Fruit fly (Drosophila melanogaster): Measurements from ENCODE around the gene ND-13B.

The ND-13B gene

DNA sequence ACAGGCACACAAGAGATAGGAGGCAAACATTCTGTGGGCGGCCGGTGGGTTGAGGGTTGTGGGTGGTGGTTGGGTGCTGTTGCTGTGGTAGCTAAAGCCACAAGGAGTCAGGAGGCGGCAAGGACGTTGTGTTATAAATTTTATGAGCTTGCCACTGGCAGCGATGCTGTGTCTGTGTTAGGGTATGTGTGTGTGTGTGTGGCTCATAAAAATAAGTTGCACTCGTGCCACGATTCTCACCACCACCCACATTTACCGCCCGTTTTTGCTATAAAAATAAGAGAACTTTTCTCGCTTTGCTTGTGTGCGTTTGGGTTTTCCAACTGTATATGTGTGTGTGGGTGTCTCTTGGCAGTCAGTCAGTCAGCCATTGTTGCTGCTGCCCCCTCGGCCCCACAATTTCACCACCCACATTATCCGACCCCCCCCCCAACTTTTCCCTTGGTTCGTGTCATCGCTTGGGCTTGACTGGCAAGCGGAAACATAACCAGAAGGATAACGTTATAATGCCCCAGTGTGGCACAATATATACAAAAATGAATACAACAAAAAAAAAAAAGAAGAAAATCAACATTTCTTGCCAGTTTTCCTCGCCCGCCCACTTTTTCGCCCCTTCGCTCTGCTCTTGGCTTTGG is 31.0 kb upstream of the ND-13B start:
- TF ChIP-seq dsf (GFP tag; optimal IDR thresholded peaks at IDR 0.05; ENCODE audit: borderline replicate concordance): no peak
- TF ChIP-seq Dfd (GFP tag; optimal IDR thresholded peaks at IDR 0.05): peak; percentile 18
- no peak for TF ChIP-seq CrebA (GFP tag; optimal IDR thresholded peaks at IDR 0.05; ENCODE audit: borderline replicate concordance)

DNA sequence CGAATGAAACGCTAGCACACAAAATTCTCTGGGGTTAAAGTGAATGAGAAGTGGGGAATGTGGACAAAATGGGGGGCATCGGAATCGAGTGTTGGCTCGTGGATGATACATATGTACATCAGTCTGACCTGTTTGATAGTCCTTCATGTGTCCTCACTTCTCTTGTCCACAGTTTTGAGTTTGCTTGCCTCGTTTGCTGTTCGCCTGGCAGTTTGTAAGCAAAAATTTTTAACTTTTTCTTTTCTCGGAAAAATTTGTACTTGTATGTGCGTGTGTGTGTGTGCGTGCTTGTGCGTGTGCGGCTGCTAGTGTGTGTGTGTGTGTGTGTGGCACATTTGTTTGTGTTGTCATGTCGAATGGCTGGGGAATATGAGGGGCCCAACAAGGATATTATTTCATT is 29.7 kb upstream of the ND-13B start:
- TF ChIP-seq Sp1 (GFP tag; optimal IDR thresholded peaks at IDR 0.05) (no peak), Dfd (GFP tag; optimal IDR thresholded peaks at IDR 0.05) (peak; percentile 75)

dm6 chr3L:10722607-10723006 is 28.7 kb upstream of the ND-13B start:
- TF ChIP-seq br (GFP tag; optimal IDR thresholded peaks at IDR 0.05): no peak
- TF ChIP-seq Hr83 (GFP tag; optimal IDR thresholded peaks at IDR 0.05; ENCODE audit: poor library complexity, severe bottlenecking): no peak
- TF ChIP-seq Jra (GFP tag; optimal IDR thresholded peaks at IDR 0.05): no peak
- TF ChIP-seq sage (GFP tag; optimal IDR thresholded peaks at IDR 0.05): no peak
- TF ChIP-seq lola (GFP tag; optimal IDR thresholded peaks at IDR 0.05): no peak
- TF ChIP-seq rgr (GFP tag; optimal IDR thresholded peaks at IDR 0.05): no peak
- no peak for TF ChIP-seq dmrt93B (GFP tag; optimal IDR thresholded peaks at IDR 0.05)
- no peak for TF ChIP-seq Dif (GFP tag; optimal IDR thresholded peaks at IDR 0.05; ENCODE audit: partially characterized antibody)
- no peak for TF ChIP-seq CrebA (GFP tag; optimal IDR thresholded peaks at IDR 0.05; ENCODE audit: borderline replicate concordance)
- TF ChIP-seq woc (GFP tag; optimal IDR thresholded peaks at IDR 0.05): no peak
- TF ChIP-seq dsf (GFP tag; optimal IDR thresholded peaks at IDR 0.05; ENCODE audit: borderline replicate concordance): no peak
- no peak for TF ChIP-seq Rel (GFP tag; optimal IDR thresholded peaks at IDR 0.05)
- no peak for TF ChIP-seq Rel (tag; optimal IDR thresholded peaks at IDR 0.05)

dm6 chr3L:10719771-10720170 is 25.9 kb upstream of the ND-13B start:
- TF ChIP-seq pan (optimal IDR thresholded peaks at IDR 0.05) (no peak), foxo (GFP tag; optimal IDR thresholded peaks at IDR 0.05) (peak in 1 of 2 experiments; percentile 12)

- no peak for TF ChIP-seq Rel (GFP tag; optimal IDR thresholded peaks at IDR 0.05)
- TF ChIP-seq Rel (tag; optimal IDR thresholded peaks at IDR 0.05): no peak
- TF ChIP-seq tai (GFP tag; optimal IDR thresholded peaks at IDR 0.05): no peak
- TF ChIP-seq Hr83 (GFP tag; optimal IDR thresholded peaks at IDR 0.05; ENCODE audit: poor library complexity, severe bottlenecking): no peak
- peak; percentile 25 for TF ChIP-seq rgr (GFP tag; optimal IDR thresholded peaks at IDR 0.05)
- no peak for TF ChIP-seq fru (GFP tag; optimal IDR thresholded peaks at IDR 0.05)
- TF ChIP-seq GATAd (GFP tag; optimal IDR thresholded peaks at IDR 0.05): no peak
- no peak for TF ChIP-seq usp (GFP tag; optimal IDR thresholded peaks at IDR 0.05)
- TF ChIP-seq Jra (GFP tag; optimal IDR thresholded peaks at IDR 0.05): no peak
- no peak for TF ChIP-seq Hr78 (GFP tag; optimal IDR thresholded peaks at IDR 0.05)
- TF ChIP-seq sage (GFP tag; optimal IDR thresholded peaks at IDR 0.05): no peak
- TF ChIP-seq ey (GFP tag; optimal IDR thresholded peaks at IDR 0.05): peak; percentile 22
- no peak for TF ChIP-seq CrebA (GFP tag; optimal IDR thresholded peaks at IDR 0.05; ENCODE audit: borderline replicate concordance)
- TF ChIP-seq pan (optimal IDR thresholded peaks at IDR 0.05): no peak
- TF ChIP-seq psq (GFP tag; optimal IDR thresholded peaks at IDR 0.05): peak; percentile 34
- no peak for TF ChIP-seq Mio (GFP tag; optimal IDR thresholded peaks at IDR 0.05)
- peak; percentile 2 for TF ChIP-seq HLH106 (tag; optimal IDR thresholded peaks at IDR 0.05)
- TF ChIP-seq Sp1 (GFP tag; optimal IDR thresholded peaks at IDR 0.05): no peak
- no peak for TF ChIP-seq Dif (GFP tag; optimal IDR thresholded peaks at IDR 0.05; ENCODE audit: partially characterized antibody)
- TF ChIP-seq jim (GFP tag; optimal IDR thresholded peaks at IDR 0.05): no peak
- no peak for TF ChIP-seq sv (GFP tag; optimal IDR thresholded peaks at IDR 0.05)
- TF ChIP-seq h (GFP tag; optimal IDR thresholded peaks at IDR 0.05): peak; percentile 37
- TF ChIP-seq OdsH (GFP tag; optimal IDR thresholded peaks at IDR 0.05): peak; percentile 39
- TF ChIP-seq dmrt93B (GFP tag; optimal IDR thresholded peaks at IDR 0.05): peak; percentile 1
- TF ChIP-seq Vsx2 (GFP tag; optimal IDR thresholded peaks at IDR 0.05; ENCODE audit: partially characterized antibody): no peak
- peak in 1 of 2 experiments; percentile 22 for TF ChIP-seq foxo (GFP tag; optimal IDR thresholded peaks at IDR 0.05)
- TF ChIP-seq woc (GFP tag; optimal IDR thresholded peaks at IDR 0.05): peak; percentile 38
Measured at dm6 chr3L:10716342-10716896, 22.5 kb upstream of the ND-13B start.

Measured in whole organism, wandering third instar larva.